Worm (Caenorhabditis elegans): ENCODE measurements around the gene asns-1.

DNA sequence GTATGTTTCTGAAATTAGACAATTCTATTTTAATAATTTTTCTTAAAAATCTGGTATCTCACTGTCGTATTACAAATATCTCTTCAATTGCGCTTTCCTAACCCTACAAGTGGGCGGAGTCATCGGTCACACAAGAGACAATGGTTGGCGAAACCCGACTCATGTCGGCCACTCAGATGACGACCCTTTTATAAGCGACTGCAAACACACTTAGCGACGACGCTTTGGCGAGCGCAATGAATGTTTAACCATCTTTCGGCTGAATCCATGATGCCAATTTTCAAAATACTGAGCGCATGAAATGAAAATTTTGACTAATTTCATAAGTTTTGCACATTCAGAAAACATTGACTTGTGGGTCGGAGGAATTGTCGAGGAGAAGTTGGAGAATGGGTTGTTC lies 45.6 kb upstream of the asns-1 start:
- TF ChIP-seq fos-1 (tag; optimal IDR thresholded peaks at IDR 0.05) = no peak
- peak; percentile 30 for TF ChIP-seq ZK546.5 (tag; optimal IDR thresholded peaks at IDR 0.05)
- peak; percentile 48 for TF ChIP-seq ceh-28 (tag; optimal IDR thresholded peaks at IDR 0.05)
- peak; percentile 99 for TF ChIP-seq hmg-11 (tag; optimal IDR thresholded peaks at IDR 0.05)
- peak in 1 of 2 experiments; percentile 17 for TF ChIP-seq eor-1 (tag; optimal IDR thresholded peaks at IDR 0.05)
- peak; percentile 88 for TF ChIP-seq nhr-77 (tag; optimal IDR thresholded peaks at IDR 0.05)
- TF ChIP-seq nhr-43 (tag; optimal IDR thresholded peaks at IDR 0.05; ENCODE audit: poor library complexity, severe bottlenecking) = peak; percentile 98
- TF ChIP-seq pha-4 (tag; optimal IDR thresholded peaks at IDR 0.05) = no peak
- peak; percentile 81 for TF ChIP-seq R02D3.7 (tag; optimal IDR thresholded peaks at IDR 0.05)
- TF ChIP-seq unc-39 (tag; optimal IDR thresholded peaks at IDR 0.05) = peak; percentile 55
- peak; percentile 41 for TF ChIP-seq nhr-76 (tag; optimal IDR thresholded peaks at IDR 0.05)
- no peak for TF ChIP-seq nhr-11 (tag; optimal IDR thresholded peaks at IDR 0.05)
- TF ChIP-seq ceh-9 (tag; optimal IDR thresholded peaks at IDR 0.05) = peak; percentile 71

Data from whole organism, L3 larva.